Worm (Caenorhabditis elegans): ENCODE data around the gene mrp-5.

Gene mrp-5

ce11 chrX:14894380-14894779 lies 51.7 kb downstream of the mrp-5 start (continued):
- TF ChIP-seq C34B4.2 (tag; optimal IDR thresholded peaks at IDR 0.05) (no peak), irx-1 (tag; optimal IDR thresholded peaks at IDR 0.05) (no peak), nhr-84 (tag; optimal IDR thresholded peaks at IDR 0.05) (no peak), efl-3 (GFP tag; optimal IDR thresholded peaks at IDR 0.05) (no peak), nhr-71 (tag; optimal IDR thresholded peaks at IDR 0.05) (peak; percentile 74), ceh-88 (GFP tag; IDR thresholded peaks at IDR 0.05) (no peak), egl-27 (tag; optimal IDR thresholded peaks at IDR 0.05) (no peak), zip-4 (GFP tag; optimal IDR thresholded peaks at IDR 0.05) (no peak), nhr-47 (tag; optimal IDR thresholded peaks at IDR 0.05) (no peak), nhr-77 (tag; optimal IDR thresholded peaks at IDR 0.05) (no peak), nhr-85 (tag) (peak; percentile 90), nhr-12 (tag; optimal IDR thresholded peaks at IDR 0.05) (no peak), mep-1 (tag; optimal IDR thresholded peaks at IDR 0.05) (no peak), nhr-76 (tag; optimal IDR thresholded peaks at IDR 0.05) (no peak), elt-2 (tag; optimal IDR thresholded peaks at IDR 0.05) (no peak), lin-35 (GFP tag; optimal IDR thresholded peaks at IDR 0.05) (peak in 1 of 2 experiments; percentile 22), rnt-1 (tag; optimal IDR thresholded peaks at IDR 0.05) (no peak), isw-1 (GFP tag; IDR thresholded peaks at IDR 0.05) (no peak), sup-37 (GFP tag; optimal IDR thresholded peaks at IDR 0.05) (no peak), fkh-10 (GFP tag; optimal IDR thresholded peaks at IDR 0.05) (no peak), mdl-1 (tag; optimal IDR thresholded peaks at IDR 0.05) (peak in 1 of 2 experiments; percentile 37), fos-1 (tag; optimal IDR thresholded peaks at IDR 0.05) (no peak), elt-3 (tag; optimal IDR thresholded peaks at IDR 0.05) (peak in 2 of 6 experiments; percentile 73 to 78), unc-30 (tag; optimal IDR thresholded peaks at IDR 0.05) (no peak), mab-9 (GFP tag; IDR thresholded peaks at IDR 0.05) (no peak), Y116A8C.19 (tag; optimal IDR thresholded peaks at IDR 0.05; ENCODE audit: borderline replicate concordance) (no peak), F16B12.6 (tag; optimal IDR thresholded peaks at IDR 0.05) (no peak), lin-15B (tag; optimal IDR thresholded peaks at IDR 0.05) (no peak), nhr-11 (tag; optimal IDR thresholded peaks at IDR 0.05) (no peak), fkh-4 (tag; optimal IDR thresholded peaks at IDR 0.05; ENCODE audit: borderline replicate concordance) (no peak)
